Worm (Caenorhabditis elegans): ENCODE measurements around the gene C05E4.15.
A peak's percentile ranks its signal among the peaks of the same experiment; 100 is the strongest.

C05E4.15 gene

DNA sequence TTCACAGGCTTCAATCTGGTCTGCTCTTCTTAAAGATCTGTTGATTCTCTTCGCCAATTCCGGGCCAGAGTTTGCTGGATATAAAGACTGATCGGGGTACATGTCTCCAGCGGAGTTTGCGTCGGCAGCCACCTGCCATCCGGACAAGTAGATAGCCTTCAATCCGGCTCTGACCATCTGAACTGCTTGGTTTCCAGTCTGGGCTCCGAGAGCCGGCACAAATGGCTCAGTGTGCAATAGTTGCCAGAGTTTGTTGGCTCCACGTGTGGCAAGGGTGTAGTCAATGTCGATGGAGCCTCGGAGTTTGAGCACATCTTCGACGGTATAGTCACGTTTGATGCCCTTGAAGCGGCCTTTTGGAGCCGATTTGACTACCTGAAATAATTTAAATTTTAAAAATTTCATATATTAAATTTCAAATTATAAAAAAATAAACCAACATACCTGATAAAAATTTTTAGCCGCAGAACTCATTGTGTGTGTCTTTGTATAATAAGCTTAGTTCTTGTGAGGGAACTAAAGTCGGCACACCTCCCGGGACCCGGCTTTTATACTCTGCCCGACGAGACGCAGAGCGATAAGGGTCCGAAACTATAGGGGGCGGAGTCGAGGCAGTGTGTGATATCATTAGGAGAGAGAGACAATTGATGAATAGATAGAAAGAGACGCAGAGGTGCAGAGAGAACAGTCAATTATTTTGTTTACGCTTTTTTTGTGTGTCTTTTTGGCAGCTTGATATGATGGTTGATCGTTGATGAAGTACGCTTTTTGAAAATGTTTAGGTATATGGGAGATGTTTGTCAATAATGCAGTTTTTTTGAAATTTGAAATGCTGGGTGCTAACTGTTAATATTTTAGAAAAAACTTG, 33.4 kb downstream of the C05E4.15 start, which contains the start of the genes icl-1 and srh-2:
icl-1 (minus strand) TSS at position 521 of the 868 bp plus-strand sequence.
srh-2 (plus strand) TSS at position 818 of the 868 bp plus-strand sequence.
- peak; percentile 47; the same call in 1 of the 2 replicates for TF ChIP-seq madf-3 (GFP tag; IDR thresholded peaks at IDR 0.05)
- TF ChIP-seq ceh-58 (GFP tag; IDR thresholded peaks at IDR 0.05) = no peak
- TF ChIP-seq Y79H2A.3 (GFP tag; conservative IDR thresholded peaks at IDR 0.05) = no peak
- 0 out of 2 replicates have a peak, but pooled peaks have one; percentile 12 for TF ChIP-seq lir-1 (GFP tag; conservative IDR thresholded peaks at IDR 0.05)
- TF ChIP-seq lsy-27 (tag; optimal IDR thresholded peaks at IDR 0.05; ENCODE audit: borderline replicate concordance, insufficient read depth) = no peak
- TF ChIP-seq ceh-40 (GFP tag; IDR thresholded peaks at IDR 0.05) = no peak
- no peak for TF ChIP-seq F57A8.1 (GFP tag; optimal IDR thresholded peaks at IDR 0.05)
- no peak for TF ChIP-seq akir-1 (GFP tag; optimal IDR thresholded peaks at IDR 0.05)
- TF ChIP-seq zfh-2 (GFP tag; conservative IDR thresholded peaks at IDR 0.05) = peak; percentile 79
- TF ChIP-seq F39B2.1 (GFP tag; IDR thresholded peaks at IDR 0.05) = no peak
- no peak for TF ChIP-seq dpl-1 (GFP tag; optimal IDR thresholded peaks at IDR 0.05)
- no peak for TF ChIP-seq nhr-179 (tag; optimal IDR thresholded peaks at IDR 0.05)
- no peak for TF ChIP-seq ceh-100 (GFP tag; IDR thresholded peaks at IDR 0.05)
- TF ChIP-seq ets-4 (GFP tag; optimal IDR thresholded peaks at IDR 0.05) = no peak
- TF ChIP-seq tbx-9 (tag; optimal IDR thresholded peaks at IDR 0.05; ENCODE audit: borderline replicate concordance) = no peak
- TF ChIP-seq ccch-3 (GFP tag; optimal IDR thresholded peaks at IDR 0.05) = no peak
- no peak for TF ChIP-seq K12H6.12 (tag; optimal IDR thresholded peaks at IDR 0.05)
- TF ChIP-seq F22D6.2 (tag; optimal IDR thresholded peaks at IDR 0.05) = peak; percentile 28
- no peak for TF ChIP-seq unc-130 (GFP tag; optimal IDR thresholded peaks at IDR 0.05)
- no peak for TF ChIP-seq F33H1.4 (GFP tag; IDR thresholded peaks at IDR 0.05)
- TF ChIP-seq ztf-18 (tag; optimal IDR thresholded peaks at IDR 0.05) = no peak
- TF ChIP-seq snpc-1.3 (tag; optimal IDR thresholded peaks at IDR 0.05; ENCODE audit: insufficient read depth) = no peak
- TF ChIP-seq aptf-3 (GFP tag; IDR thresholded peaks at IDR 0.05) = no peak
- no peak for TF ChIP-seq die-1 (tag; optimal IDR thresholded peaks at IDR 0.05)
- no peak for TF ChIP-seq egl-44 (GFP tag; IDR thresholded peaks at IDR 0.05)
- TF ChIP-seq ztf-28 (GFP tag; IDR thresholded peaks at IDR 0.05) = 0 out of 2 replicates have a peak, but pooled peaks have one; percentile 46
- TF ChIP-seq F10E7.11 (tag; optimal IDR thresholded peaks at IDR 0.05) = no peak
- no peak for TF ChIP-seq attf-5 (GFP tag; optimal IDR thresholded peaks at IDR 0.05)
- peak; percentile 45 for TF ChIP-seq zim-3 (tag; optimal IDR thresholded peaks at IDR 0.05)
- TF ChIP-seq pbrm-1 (GFP tag; IDR thresholded peaks at IDR 0.05) = 0 out of 2 replicates have a peak, but pooled peaks have one; percentile 26
- no peak for TF ChIP-seq mes-4 (tag; optimal IDR thresholded peaks at IDR 0.05)
- TF ChIP-seq egl-18 (GFP tag; IDR thresholded peaks at IDR 0.05) = no peak
- TF ChIP-seq F37B4.10 (GFP tag; IDR thresholded peaks at IDR 0.05) = no peak
- peak; percentile 39 for TF ChIP-seq B0035.1 (tag; optimal IDR thresholded peaks at IDR 0.05)
- TF ChIP-seq Y56A3A.18 (GFP tag; IDR thresholded peaks at IDR 0.05) = no peak; the same call in 1 of the 2 replicates
- TF ChIP-seq Y53G8AR.9 (GFP tag; conservative IDR thresholded peaks at IDR 0.05) = peak; percentile 87
- TF ChIP-seq ztf-25 (GFP tag; IDR thresholded peaks at IDR 0.05) = 0 out of 2 replicates have a peak, but pooled peaks have one; percentile 46
- peak; percentile 72 for TF ChIP-seq ztf-26 (tag; optimal IDR thresholded peaks at IDR 0.05)
- TF ChIP-seq repo-1 (tag; optimal IDR thresholded peaks at IDR 0.05) = peak; percentile 97
- no peak for TF ChIP-seq hlh-12 (tag; optimal IDR thresholded peaks at IDR 0.05)
- peak; percentile 13 for TF ChIP-seq nhr-80 (tag; optimal IDR thresholded peaks at IDR 0.05)
- TF ChIP-seq nhr-27 (tag; optimal IDR thresholded peaks at IDR 0.05) = no peak
- peak; percentile 35 for TF ChIP-seq gei-17 (GFP tag; optimal IDR thresholded peaks at IDR 0.05)
- no peak for TF ChIP-seq snpc-1.1 (tag; optimal IDR thresholded peaks at IDR 0.05; ENCODE audit: insufficient read depth)
- no peak; the same call in 1 of the 2 replicates for TF ChIP-seq cebp-1 (GFP tag; IDR thresholded peaks at IDR 0.05)
- TF ChIP-seq cebp-1 (tag; optimal IDR thresholded peaks at IDR 0.05) = peak; percentile 70
- peak; percentile 76 for TF ChIP-seq ceh-79 (tag; optimal IDR thresholded peaks at IDR 0.05)

Measured in whole organism, young adult.